Worm (Caenorhabditis elegans): ENCODE data around the gene ndub-6.

ce11 chrIV:11690988-11691387, 38.8 kb downstream of the ndub-6 start, which contains the start of gene let-60:
- TF ChIP-seq elt-3 (tag; optimal IDR thresholded peaks at IDR 0.05) (no peak), mbf-1 (tag; optimal IDR thresholded peaks at IDR 0.05) (no peak), lsy-2 (tag; optimal IDR thresholded peaks at IDR 0.05) (no peak), nhr-11 (tag; optimal IDR thresholded peaks at IDR 0.05) (no peak), alr-1 (tag; optimal IDR thresholded peaks at IDR 0.05) (no peak), sma-3 (GFP tag; optimal IDR thresholded peaks at IDR 0.05) (no peak), snpc-4 (tag; optimal IDR thresholded peaks at IDR 0.05) (no peak), unc-62 (GFP tag; optimal IDR thresholded peaks at IDR 0.05) (no peak), mdl-1 (tag; optimal IDR thresholded peaks at IDR 0.05) (no peak), skn-1 (tag; optimal IDR thresholded peaks at IDR 0.05) (no peak), fos-1 (tag; optimal IDR thresholded peaks at IDR 0.05) (no peak), F13H6.1 (tag; optimal IDR thresholded peaks at IDR 0.05) (no peak), unc-39 (tag; optimal IDR thresholded peaks at IDR 0.05) (no peak)
